Worm (Caenorhabditis elegans): ENCODE data around the gene T02G5.14.

Gene T02G5.14

ce11 chrII:7139064-7139463 lies 54.9 kb downstream of the T02G5.14 start:
- TF ChIP-seq elt-3 (tag; optimal IDR thresholded peaks at IDR 0.05) (peak in 1 of 6 experiments; percentile 1), fkh-8 (tag; optimal IDR thresholded peaks at IDR 0.05) (no peak), nhr-20 (tag; optimal IDR thresholded peaks at IDR 0.05) (peak; percentile 24), nhr-90 (tag; optimal IDR thresholded peaks at IDR 0.05; ENCODE audit: poor library complexity) (peak; percentile 30), lin-35 (GFP tag; optimal IDR thresholded peaks at IDR 0.05) (peak in 1 of 2 experiments; percentile 30), lin-39 (tag; optimal IDR thresholded peaks at IDR 0.05) (no peak), elt-2 (tag; optimal IDR thresholded peaks at IDR 0.05) (peak; percentile 72), aly-2 (tag; optimal IDR thresholded peaks at IDR 0.05) (no peak)

Measured in whole organism, L1 larva.